Fruit fly (Drosophila melanogaster) Kc167 (cell line): Measurements from ENCODE around the gene dlp.

Experiments used
- Sin3A ChIP-seq: fragments of >200 bp; optimal IDR thresholded peaks from 2 replicates; lab custom pipeline; 2018; ENCODE audit warnings: missing external identifiers
- h ChIP-seq: fragments of >200 bp; optimal IDR thresholded peaks from 3 replicates; lab custom pipeline; 2018; ENCODE audit warnings: missing external identifiers
- insv ChIP-seq: fragments of >200 bp; optimal IDR thresholded peaks from 3 replicates; lab custom pipeline; 2018; ENCODE audit warnings: missing external identifiers
- psq ChIP-seq: fragments of >200 bp; optimal IDR thresholded peaks from 2 replicates; lab custom pipeline; 2017; ENCODE audit warnings: missing external identifiers
- ttk ChIP-seq: sonication (Bioruptor generic); optimal IDR thresholded peaks from 2 replicates; lab custom pipeline; 2017; ENCODE audit warnings: missing external identifiers

- TF ChIP-seq Sin3A (lab: Kevin White, UChicago) (no peak), insv (no peak), psq (lab: Kevin White, UChicago) (no peak), ttk (lab: Kevin White, UChicago) (no peak), h (no peak)
Measured at dm6 chr3L:14611406-14612335, 20.7 kb upstream of the dlp start.
